Worm (Caenorhabditis elegans) whole organism, L1 larva: ENCODE measurements around the gene sftb-1.

Source experiments
- C04F5.9 ChIP-seq: sonication (generic microtip); optimal IDR thresholded peaks from 2 replicates; lab custom pipeline; 2016; ENCODE audit warnings: missing genetic modification characterization, missing compliant biosample characterization
- F16B12.6 ChIP-seq: fragments of 150-350 bp; optimal IDR thresholded peaks from 2 replicates; lab custom pipeline; 2014; ENCODE audit warnings: missing biosample characterization, missing genetic modification characterization
- Y116A8C.19 ChIP-seq: sonication (generic microtip); optimal IDR thresholded peaks from 2 replicates; lab custom pipeline; 2016; ENCODE audit warnings: missing compliant biosample characterization, missing genetic modification characterization, borderline replicate concordance
- alr-1 ChIP-seq: fragments of 200-800 bp; sonication (Bioruptor generic); optimal IDR thresholded peaks from 2 replicates; lab custom pipeline; 2018; ENCODE audit warnings: borderline replicate concordance, mild to moderate bottlenecking, missing genetic modification characterization, missing compliant biosample characterization
- aly-2 ChIP-seq: fragments of 150-350 bp; optimal IDR thresholded peaks from 2 replicates; lab custom pipeline; 2014; ENCODE audit warnings: missing biosample characterization, missing genetic modification characterization
- blmp-1 ChIP-seq: fragments of 150-350 bp; optimal IDR thresholded peaks from 2 replicates; lab custom pipeline; 2014; ENCODE audit warnings: missing biosample characterization, missing genetic modification characterization
- ceh-63 ChIP-seq: fragments of 200-800 bp; sonication (Bioruptor generic); optimal IDR thresholded peaks from 2 replicates; lab custom pipeline; 2018; ENCODE audit warnings: mild to moderate bottlenecking, missing genetic modification characterization, missing compliant biosample characterization
- ceh-8 ChIP-seq: fragments of 200-800 bp; sonication (Bioruptor generic); optimal IDR thresholded peaks from 2 replicates; lab custom pipeline; 2018; ENCODE audit warnings: mild to moderate bottlenecking, missing genetic modification characterization, moderate library complexity, missing compliant biosample characterization
- ceh-88 ChIP-seq: fragments of 200-800 bp; sonication (Bioruptor generic); IDR thresholded peaks from 2 replicates; pipeline ENCODE4 v1.3.6; 2022; ENCODE audit warnings: missing genetic modification characterization, missing compliant biosample characterization
- ceh-90 ChIP-seq: sonication (generic microtip); optimal IDR thresholded peaks from 2 replicates; lab custom pipeline; 2016; ENCODE audit warnings: missing genetic modification characterization, missing compliant biosample characterization
- ces-1 ChIP-seq: fragments of 150-350 bp; optimal IDR thresholded peaks from 2 replicates; lab custom pipeline; 2014; ENCODE audit warnings: missing biosample characterization, missing genetic modification reagents, missing genetic modification characterization
- efl-1 ChIP-seq, 4 experiments: fragments of 150-350 bp; optimal IDR thresholded peaks in 3 of 4; peaks in 1 of 4; 1 replicate in 1 of 4; 2 replicates in 3 of 4; lab custom pipeline; 2014; ENCODE audit warnings: missing biosample characterization in 2 of 4, missing genetic modification characterization in 2 of 4, missing genetic modification reagents in 2 of 4
- efl-3 ChIP-seq: fragments of 200-800 bp; sonication (Bioruptor generic); optimal IDR thresholded peaks from 2 replicates; lab custom pipeline; 2018; ENCODE audit warnings: mild to moderate bottlenecking, missing genetic modification characterization, missing compliant biosample characterization
- egl-27 ChIP-seq, 2 experiments: fragments of 150-350 bp in 1 of 2; sonication (generic microtip); optimal IDR thresholded peaks; 3 replicates each; lab custom pipeline; 2017 to 2018; ENCODE audit warnings: missing biosample characterization in 2 of 2, missing genetic modification characterization in 2 of 2, missing genetic modification reagents in 2 of 2
- elt-3 ChIP-seq, 6 experiments: fragments of 150-350 bp in 1 of 6; sonication (generic microtip); optimal IDR thresholded peaks; 2 replicates each; lab custom pipeline; 2017 to 2018; ENCODE audit warnings: missing biosample characterization in 6 of 6, missing genetic modification characterization in 6 of 6, inconsistent platforms in 1 of 6
- ets-5 ChIP-seq: fragments of 200-800 bp; sonication (Bioruptor generic); IDR thresholded peaks from 2 replicates; pipeline ENCODE4 v1.3.6; 2022; ENCODE audit warnings: missing genetic modification characterization, missing compliant biosample characterization
- fkh-8 ChIP-seq: sonication (generic microtip); optimal IDR thresholded peaks from 2 replicates; lab custom pipeline; 2016; ENCODE audit warnings: mild to moderate bottlenecking, missing genetic modification characterization, missing compliant biosample characterization
- grh-1 ChIP-seq: fragments of 200-800 bp; sonication (Bioruptor generic); IDR thresholded peaks from 2 replicates; pipeline ENCODE4 v1.3.6; 2022; ENCODE audit warnings: missing genetic modification reagents, missing genetic modification characterization, missing compliant biosample characterization
- hpl-2 ChIP-seq: fragments of 150-350 bp; optimal IDR thresholded peaks from 2 replicates; lab custom pipeline; 2014; ENCODE audit warnings: missing biosample characterization, missing genetic modification reagents, missing genetic modification characterization
- irx-1 ChIP-seq: sonication (generic microtip); optimal IDR thresholded peaks from 2 replicates; lab custom pipeline; 2016; ENCODE audit warnings: missing genetic modification characterization, missing compliant biosample characterization
- isw-1 ChIP-seq: fragments of 200-800 bp; sonication (Bioruptor generic); IDR thresholded peaks from 2 replicates; pipeline ENCODE4 v1.3.6; 2022; ENCODE audit warnings: missing genetic modification characterization, missing compliant biosample characterization
- jun-1 ChIP-seq: fragments of 150-350 bp; optimal IDR thresholded peaks from 2 replicates; lab custom pipeline; 2014; ENCODE audit warnings: missing biosample characterization, missing genetic modification reagents, missing genetic modification characterization
- lin-13 ChIP-seq: fragments of 150-350 bp; optimal IDR thresholded peaks from 2 replicates; lab custom pipeline; 2014; ENCODE audit warnings: missing biosample characterization, missing genetic modification reagents, missing genetic modification characterization
- lin-14 ChIP-seq: fragments of 200-800 bp; sonication (Bioruptor generic); optimal IDR thresholded peaks from 2 replicates; lab custom pipeline; 2018; ENCODE audit warnings: mild to moderate bottlenecking, missing genetic modification characterization, moderate library complexity, missing compliant biosample characterization
- lir-3 ChIP-seq: sonication (generic microtip); optimal IDR thresholded peaks from 2 replicates; lab custom pipeline; 2016; ENCODE audit warnings: mild to moderate bottlenecking, missing genetic modification characterization, moderate library complexity, missing compliant biosample characterization; ENCODE audit not compliant: poor library complexity
- lsy-2 ChIP-seq, 2 experiments: fragments of 150-350 bp; optimal IDR thresholded peaks; 2 replicates each; lab custom pipeline; 2014; ENCODE audit warnings: missing biosample characterization in 2 of 2, missing genetic modification characterization in 2 of 2
- mab-9 ChIP-seq: fragments of 200-800 bp; sonication (Bioruptor generic); IDR thresholded peaks from 2 replicates; pipeline ENCODE4 v1.3.6; 2022; ENCODE audit warnings: missing genetic modification reagents, missing genetic modification characterization, missing compliant biosample characterization
- mdl-1 ChIP-seq, 2 experiments: fragments of 150-350 bp; optimal IDR thresholded peaks; 2 replicates each; lab custom pipeline; 2014 to 2017; ENCODE audit warnings: missing biosample characterization in 2 of 2, missing genetic modification characterization in 2 of 2, inconsistent platforms in 1 of 2
- mep-1 ChIP-seq: fragments of 150-350 bp; optimal IDR thresholded peaks from 2 replicates; lab custom pipeline; 2014; ENCODE audit warnings: missing biosample characterization, missing genetic modification characterization
- nhr-20 ChIP-seq: sonication (generic microtip); optimal IDR thresholded peaks from 2 replicates; lab custom pipeline; 2016; ENCODE audit warnings: mild to moderate bottlenecking, missing genetic modification characterization, missing compliant biosample characterization
- nhr-71 ChIP-seq: sonication (generic microtip); optimal IDR thresholded peaks from 2 replicates; lab custom pipeline; 2016; ENCODE audit warnings: mild to moderate bottlenecking, missing genetic modification characterization, moderate library complexity, missing compliant biosample characterization
- nhr-76 ChIP-seq: sonication (generic microtip); optimal IDR thresholded peaks from 2 replicates; lab custom pipeline; 2017; ENCODE audit warnings: missing biosample characterization, missing genetic modification characterization
- nhr-85 ChIP-seq: sonication (generic microtip); peaks from one replicate; lab custom pipeline; 2016; ENCODE audit warnings: missing genetic modification characterization, inconsistent platforms, missing compliant biosample characterization
- pqm-1 ChIP-seq: sonication (generic microtip); optimal IDR thresholded peaks from 3 replicates; lab custom pipeline; 2017; ENCODE audit warnings: missing biosample characterization, missing genetic modification characterization
- rnt-1 ChIP-seq: sonication (generic microtip); optimal IDR thresholded peaks from 2 replicates; lab custom pipeline; 2016; ENCODE audit warnings: mild to moderate bottlenecking, missing genetic modification characterization, moderate library complexity, missing compliant biosample characterization
- snpc-4 ChIP-seq: fragments of 150-350 bp; optimal IDR thresholded peaks from 2 replicates; lab custom pipeline; 2014; ENCODE audit warnings: missing biosample characterization, missing genetic modification characterization
- snu-23 ChIP-seq: sonication (generic microtip); optimal IDR thresholded peaks from 2 replicates; lab custom pipeline; 2016; ENCODE audit warnings: missing genetic modification characterization, missing compliant biosample characterization
- sptf-1 ChIP-seq: fragments of 150-350 bp; optimal IDR thresholded peaks from 2 replicates; lab custom pipeline; 2014; ENCODE audit warnings: missing biosample characterization, missing genetic modification characterization
- sup-37 ChIP-seq: fragments of 200-800 bp; sonication (Bioruptor generic); optimal IDR thresholded peaks from 2 replicates; lab custom pipeline; 2018; ENCODE audit warnings: mild to moderate bottlenecking, missing genetic modification characterization, missing compliant biosample characterization
- swsn-7 ChIP-seq: sonication (generic microtip); optimal IDR thresholded peaks from 2 replicates; lab custom pipeline; 2016; ENCODE audit warnings: missing genetic modification characterization, missing compliant biosample characterization
- unc-30 ChIP-seq: sonication (generic microtip); optimal IDR thresholded peaks from 2 replicates; lab custom pipeline; 2017; ENCODE audit warnings: missing biosample characterization, missing genetic modification characterization
- unc-62 ChIP-seq: fragments of 150-350 bp; optimal IDR thresholded peaks from 2 replicates; lab custom pipeline; 2014; ENCODE audit warnings: missing biosample characterization, missing genetic modification reagents, missing genetic modification characterization
- unc-98 ChIP-seq: fragments of 200-800 bp; sonication (Bioruptor generic); IDR thresholded peaks from 2 replicates; pipeline ENCODE4 v1.3.6; 2022; ENCODE audit warnings: missing genetic modification characterization, missing compliant biosample characterization
- vab-15 ChIP-seq: sonication (generic microtip); optimal IDR thresholded peaks from 2 replicates; lab custom pipeline; 2017; ENCODE audit warnings: missing genotype, mild to moderate bottlenecking, missing genetic modification characterization, missing compliant biosample characterization

Gene sftb-1

ce11 chrIII:4236178-4236577, 32.9 kb downstream of the sftb-1 start (continued):
- TF ChIP-seq lsy-2 (tag; optimal IDR thresholded peaks at IDR 0.05; lab: Kevin White, UChicago) (peak in 1 of 2 experiments; percentile 45), lir-3 (tag; lab: Kevin White, UChicago) (no peak), ceh-90 (no peak), elt-3 (tag; optimal IDR thresholded peaks at IDR 0.05; lab: Kevin White, UChicago) (peak in 2 of 6 experiments; percentile 12 to 30), ets-5 (GFP tag; lab: Robert Waterston, UW) (no peak), sptf-1 (tag; lab: Kevin White, UChicago) (no peak), irx-1 (tag; lab: Kevin White, UChicago) (no peak), nhr-76 (tag; lab: Kevin White, UChicago) (no peak), C04F5.9 (tag; lab: Kevin White, UChicago) (no peak), jun-1 (tag; lab: Kevin White, UChicago) (no peak), alr-1 (no peak), efl-3 (no peak), grh-1 (GFP tag; lab: Robert Waterston, UW) (0 out of 2 replicates have a peak, but pooled peaks have one; percentile 27), blmp-1 (tag; lab: Kevin White, UChicago) (peak; percentile 92), nhr-85 (tag; lab: Kevin White, UChicago) (peak; percentile 94), F16B12.6 (tag; lab: Kevin White, UChicago) (no peak), isw-1 (no peak), ceh-88 (GFP tag; lab: Robert Waterston, UW) (no peak), pqm-1 (no peak), egl-27 (tag; optimal IDR thresholded peaks at IDR 0.05; lab: Kevin White, UChicago) (no peak), snpc-4 (tag; lab: Kevin White, UChicago) (no peak), unc-98 (GFP tag; lab: Robert Waterston, UW) (no peak), aly-2 (tag; lab: Kevin White, UChicago) (no peak), mep-1 (tag; lab: Kevin White, UChicago) (peak; percentile 29), lin-13 (GFP tag; lab: Kevin White, UChicago) (peak; percentile 95), sup-37 (GFP tag; lab: Kevin White, UChicago) (no peak), unc-62 (GFP tag; lab: Kevin White, UChicago) (no peak), vab-15 (tag; lab: Kevin White, UChicago) (no peak), swsn-7 (tag; lab: Kevin White, UChicago) (peak; percentile 11), snu-23 (GFP tag; lab: Kevin White, UChicago) (peak; percentile 53), unc-30 (tag; lab: Kevin White, UChicago) (no peak), mab-9 (GFP tag; lab: Robert Waterston, UW) (no peak), lin-14 (GFP tag; lab: Kevin White, UChicago) (peak; percentile 61), hpl-2 (GFP tag; lab: Kevin White, UChicago) (no peak), ces-1 (GFP tag; lab: Kevin White, UChicago) (no peak), ceh-63 (GFP tag; lab: Kevin White, UChicago) (no peak)

DNA sequence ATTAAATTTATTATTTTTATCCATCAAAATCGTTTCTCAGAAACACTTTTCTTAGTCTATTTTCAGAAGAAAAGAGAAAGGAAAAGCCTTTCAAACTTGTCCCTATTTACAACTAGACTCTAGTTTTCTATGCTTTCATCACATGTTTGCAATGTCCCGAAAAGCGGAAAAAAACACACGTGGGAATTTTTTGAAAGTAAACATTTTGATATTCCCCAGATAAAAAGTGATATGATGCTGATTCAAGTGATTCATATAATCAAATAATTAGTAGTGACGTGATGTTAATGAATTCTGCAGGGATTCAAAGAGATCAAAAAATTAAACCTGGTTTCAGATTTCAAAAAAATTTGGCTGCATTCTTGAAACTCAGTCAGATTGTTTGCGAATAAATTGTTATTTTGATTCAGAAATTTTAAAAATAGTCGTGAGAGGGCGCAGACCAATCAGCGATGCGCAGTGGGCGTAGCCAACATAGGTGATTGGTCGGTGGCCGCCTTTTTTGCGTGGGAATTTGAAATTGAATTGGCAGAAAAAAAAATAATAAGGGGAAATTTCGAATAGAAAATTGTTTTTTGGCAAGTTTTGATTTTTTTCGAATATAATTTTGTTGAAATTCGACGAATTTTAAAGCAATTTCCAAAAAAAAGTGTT, 34.3 kb downstream of the sftb-1 start:
- TF ChIP-seq rnt-1 (tag; lab: Kevin White, UChicago), result no peak
- peak; percentile 29 for TF ChIP-seq fkh-8
- TF ChIP-seq efl-1 (optimal IDR thresholded peaks at IDR 0.05; lab: Kevin White, UChicago), result no peak
- TF ChIP-seq efl-1 (GFP tag; optimal IDR thresholded peaks at IDR 0.05 in 1 of 2; lab: Kevin White, UChicago), result peak; percentile 4 to 21
- TF ChIP-seq nhr-71 (tag; lab: Kevin White, UChicago), result peak; percentile 14
- no peak for TF ChIP-seq mdl-1 (tag; optimal IDR thresholded peaks at IDR 0.05; lab: Kevin White, UChicago)
- no peak for TF ChIP-seq ceh-90
- peak; percentile 93 for TF ChIP-seq nhr-20
- no peak for TF ChIP-seq Y116A8C.19 (tag; lab: Kevin White, UChicago)
- TF ChIP-seq ceh-8 (GFP tag; lab: Kevin White, UChicago), result peak; percentile 67
